Fruit fly (Drosophila melanogaster) whole organism, wandering third instar larva: Measurements from ENCODE around the gene CG43137.

Source experiments
- Abd-B ChIP-seq: fragments of >200 bp; optimal IDR thresholded peaks from 2 replicates; lab custom pipeline; 2017; ENCODE audit warnings: missing biosample characterization, missing genetic modification characterization
- CG32264 ChIP-seq: fragments of 200-800 bp; sonication (Bioruptor generic); optimal IDR thresholded peaks from 2 replicates; lab custom pipeline; 2016; ENCODE audit warnings: missing biosample characterization, missing genetic modification characterization
- CG9705 ChIP-seq: fragments of 200-800 bp; sonication (Bioruptor generic); optimal IDR thresholded peaks from 2 replicates; lab custom pipeline; 2018; ENCODE audit warnings: missing biosample characterization, mild to moderate bottlenecking, missing genetic modification characterization
- CrebA ChIP-seq: fragments of 200-800 bp; sonication (Bioruptor generic); optimal IDR thresholded peaks from 2 replicates; lab custom pipeline; 2016; ENCODE audit warnings: missing biosample characterization, mild to moderate bottlenecking, missing genetic modification characterization, borderline replicate concordance
- Dfd ChIP-seq: fragments of >200 bp; optimal IDR thresholded peaks from 2 replicates; lab custom pipeline; 2017; ENCODE audit warnings: missing biosample characterization, missing genetic modification characterization
- GATAd ChIP-seq: sonication (Bioruptor generic); optimal IDR thresholded peaks from 2 replicates; lab custom pipeline; 2016; ENCODE audit warnings: missing biosample characterization, missing genetic modification characterization
- HLH106 ChIP-seq: fragments of 200-800 bp; optimal IDR thresholded peaks from 3 replicates; lab custom pipeline; 2019; ENCODE audit warnings: missing biosample characterization, mild to moderate bottlenecking, missing genetic modification characterization, moderate library complexity
- Hnf4 ChIP-seq: fragments of 200-800 bp; sonication (Bioruptor generic); optimal IDR thresholded peaks from 2 replicates; lab custom pipeline; 2016; ENCODE audit warnings: missing biosample characterization, mild to moderate bottlenecking, missing genetic modification characterization
- Hr78 ChIP-seq: fragments of >200 bp; optimal IDR thresholded peaks from 2 replicates; lab custom pipeline; 2017; ENCODE audit warnings: missing biosample characterization, missing genetic modification characterization
- Hr83 ChIP-seq: fragments of 200-300 bp; sonication (Bioruptor generic); optimal IDR thresholded peaks from 2 replicates; lab custom pipeline; 2016; ENCODE audit warnings: missing biosample characterization, mild to moderate bottlenecking, missing genetic modification characterization, moderate library complexity; ENCODE audit not compliant: poor library complexity, severe bottlenecking
- Jra ChIP-seq: sonication (Bioruptor generic); optimal IDR thresholded peaks from 2 replicates; lab custom pipeline; 2016; ENCODE audit warnings: missing biosample characterization, missing genetic modification characterization
- Mio ChIP-seq: sonication (Bioruptor generic); optimal IDR thresholded peaks from 2 replicates; lab custom pipeline; 2016; ENCODE audit warnings: missing biosample characterization, missing genetic modification characterization
- Myc ChIP-seq: fragments of >200 bp; optimal IDR thresholded peaks from 2 replicates; lab custom pipeline; 2017
- N ChIP-seq: fragments of >200 bp; optimal IDR thresholded peaks from 2 replicates; lab custom pipeline; 2018; ENCODE audit warnings: missing biosample characterization, missing external identifiers, missing genetic modification characterization
- OdsH ChIP-seq: fragments of 200-800 bp; sonication (Bioruptor generic); optimal IDR thresholded peaks from 2 replicates; lab custom pipeline; 2016; ENCODE audit warnings: missing biosample characterization, mild to moderate bottlenecking, missing genetic modification characterization
- Rel ChIP-seq, 2 experiments: fragments of 200-800 bp; sonication (Bioruptor generic) in 1 of 2; optimal IDR thresholded peaks; 2 replicates in 1 of 2; 3 replicates in 1 of 2; lab custom pipeline; 2016 to 2019; ENCODE audit warnings: mild to moderate bottlenecking in 2 of 2, missing biosample characterization in 2 of 2, missing genetic modification characterization in 2 of 2, moderate library complexity in 1 of 2
- Sp1 ChIP-seq: fragments of 200-800 bp; sonication (Bioruptor generic); optimal IDR thresholded peaks from 3 replicates; lab custom pipeline; 2019; ENCODE audit warnings: missing biosample characterization, mild to moderate bottlenecking, missing genetic modification characterization, moderate library complexity
- Vsx2 ChIP-seq: fragments of 200-300, 225-300 bp; sonication (Bioruptor generic); optimal IDR thresholded peaks from 2 replicates; lab custom pipeline; 2018; ENCODE audit warnings: missing biosample characterization, missing genetic modification characterization; ENCODE audit not compliant: partially characterized antibody
- br ChIP-seq: fragments of 200-800 bp; sonication (Bioruptor generic); optimal IDR thresholded peaks from 2 replicates; lab custom pipeline; 2016; ENCODE audit warnings: missing biosample characterization, missing genetic modification characterization
- brk ChIP-seq: fragments of 200-800 bp; sonication (Bioruptor generic); optimal IDR thresholded peaks from 2 replicates; lab custom pipeline; 2016; ENCODE audit warnings: missing biosample characterization, mild to moderate bottlenecking, missing genetic modification characterization
- dl ChIP-seq, 2 experiments: fragments of 175-275, 200-275 bp in 1 of 2; fragments of 200-275 bp in 1 of 2; sonication (Bioruptor generic); optimal IDR thresholded peaks; lab custom pipeline; 2018; ENCODE audit warnings: mild to moderate bottlenecking in 2 of 2, missing biosample characterization in 2 of 2, missing genetic modification characterization in 2 of 2, moderate library complexity in 2 of 2; ENCODE audit not compliant: partially characterized antibody in 2 of 2, insufficient read depth in 1 of 2
- dmrt93B ChIP-seq: fragments of 200-800 bp; sonication (Bioruptor generic); optimal IDR thresholded peaks from 2 replicates; lab custom pipeline; 2018; ENCODE audit warnings: missing biosample characterization, mild to moderate bottlenecking, missing genetic modification characterization
- ey ChIP-seq: fragments of 200-800 bp; sonication (Bioruptor generic); optimal IDR thresholded peaks from 2 replicates; lab custom pipeline; 2016; ENCODE audit warnings: missing biosample characterization, missing genetic modification characterization
- foxo ChIP-seq, 2 experiments: fragments of 200-800 bp; sonication (Bioruptor generic); optimal IDR thresholded peaks; 2 replicates in 1 of 2; 3 replicates in 1 of 2; lab custom pipeline; 2016 to 2017; ENCODE audit warnings: missing biosample characterization in 2 of 2, missing genetic modification characterization in 2 of 2
- fru ChIP-seq: fragments of 200-800 bp; sonication (Bioruptor generic); optimal IDR thresholded peaks from 3 replicates; lab custom pipeline; 2016; ENCODE audit warnings: missing biosample characterization, mild to moderate bottlenecking, missing genetic modification characterization
- h ChIP-seq: fragments of 200-800 bp; sonication (Bioruptor generic); optimal IDR thresholded peaks from 3 replicates; lab custom pipeline; 2016; ENCODE audit warnings: missing biosample characterization, mild to moderate bottlenecking, missing genetic modification characterization
- jim ChIP-seq: fragments of 175-275, 200-325 bp; sonication (Bioruptor generic); optimal IDR thresholded peaks from 2 replicates; lab custom pipeline; 2016; ENCODE audit warnings: missing biosample characterization, mild to moderate bottlenecking, missing genetic modification characterization
- lola ChIP-seq: fragments of >200 bp; optimal IDR thresholded peaks from 2 replicates; lab custom pipeline; 2017; ENCODE audit warnings: missing biosample characterization, missing genetic modification characterization
- psq ChIP-seq: fragments of 200-800 bp; sonication (Bioruptor generic); optimal IDR thresholded peaks from 3 replicates; lab custom pipeline; 2017; ENCODE audit warnings: missing biosample characterization, mild to moderate bottlenecking, missing genetic modification characterization, moderate library complexity
- rgr ChIP-seq: fragments of 200-800 bp; sonication (Bioruptor generic); optimal IDR thresholded peaks from 3 replicates; lab custom pipeline; 2016; ENCODE audit warnings: missing biosample characterization, mild to moderate bottlenecking, missing genetic modification characterization
- sage ChIP-seq: fragments of 200-800 bp; sonication (Bioruptor generic); optimal IDR thresholded peaks from 2 replicates; lab custom pipeline; 2016; ENCODE audit warnings: missing biosample characterization, mild to moderate bottlenecking, missing genetic modification characterization
- sv ChIP-seq: fragments of 200-800 bp; sonication (Bioruptor generic); optimal IDR thresholded peaks from 3 replicates; lab custom pipeline; 2016; ENCODE audit warnings: missing biosample characterization, missing genetic modification characterization
- tai ChIP-seq: sonication (Bioruptor generic); optimal IDR thresholded peaks from 2 replicates; lab custom pipeline; 2016; ENCODE audit warnings: missing biosample characterization, missing genetic modification characterization
- woc ChIP-seq: sonication (Bioruptor generic); optimal IDR thresholded peaks from 2 replicates; lab custom pipeline; 2016; ENCODE audit warnings: missing biosample characterization, mild to moderate bottlenecking, missing genetic modification characterization

CG43137 gene

dm6 chrX:5839737-5840136, 25.2 kb downstream of the CG43137 start:
- no peak for TF ChIP-seq Jra (GFP tag; lab: Kevin White, UChicago)
- TF ChIP-seq Hr83 = no peak
- TF ChIP-seq Sp1 (GFP tag; lab: Kevin White, UChicago) = no peak
- TF ChIP-seq Vsx2 = no peak
- TF ChIP-seq woc (GFP tag; lab: Kevin White, UChicago) = no peak
- no peak for TF ChIP-seq CG9705
- no peak for TF ChIP-seq rgr
- TF ChIP-seq foxo (GFP tag; optimal IDR thresholded peaks at IDR 0.05; lab: Kevin White, UChicago) = no peak
- no peak for TF ChIP-seq sage (GFP tag; lab: Kevin White, UChicago)
- TF ChIP-seq Mio (GFP tag; lab: Kevin White, UChicago) = no peak
- TF ChIP-seq sv (GFP tag; lab: Kevin White, UChicago) = no peak
- TF ChIP-seq N (GFP tag; lab: Kevin White, UChicago) = no peak

dm6 chrX:5819972-5820371, 45.0 kb downstream of the CG43137 start:
- TF ChIP-seq sage (GFP tag; lab: Kevin White, UChicago) (no peak), Hr83 (no peak), tai (GFP tag; lab: Kevin White, UChicago) (no peak), CG32264 (no peak), CrebA (GFP tag; lab: Kevin White, UChicago) (no peak), brk (no peak), jim (GFP tag; lab: Kevin White, UChicago) (no peak), Abd-B (no peak), HLH106 (tag; lab: Kevin White, UChicago) (peak; percentile 11), h (GFP tag; lab: Kevin White, UChicago) (peak; percentile 2), Mio (GFP tag; lab: Kevin White, UChicago) (no peak), Dfd (no peak), dmrt93B (GFP tag; lab: Kevin White, UChicago) (no peak), ey (GFP tag; lab: Kevin White, UChicago) (no peak), GATAd (GFP tag; lab: Kevin White, UChicago) (no peak), lola (GFP tag; lab: Kevin White, UChicago) (no peak), rgr (no peak), psq (GFP tag; lab: Kevin White, UChicago) (no peak), fru (GFP tag; lab: Kevin White, UChicago) (peak; percentile 1), dl (GFP tag; optimal IDR thresholded peaks at IDR 0.05; lab: Kevin White, UChicago; ENCODE audit: insufficient read depth in 1 of 2, partially characterized antibody in 2 of 2) (no peak), CG9705 (no peak), foxo (GFP tag; optimal IDR thresholded peaks at IDR 0.05; lab: Kevin White, UChicago) (peak in 1 of 2 experiments; percentile 31), OdsH (GFP tag; lab: Kevin White, UChicago) (no peak), Jra (GFP tag; lab: Kevin White, UChicago) (no peak), Rel (GFP tag; optimal IDR thresholded peaks at IDR 0.05; lab: Kevin White, UChicago) (no peak), Rel (tag; optimal IDR thresholded peaks at IDR 0.05; lab: Kevin White, UChicago) (no peak), N (GFP tag; lab: Kevin White, UChicago) (no peak), Hr78 (GFP tag; lab: Kevin White, UChicago) (no peak), Vsx2 (no peak), Sp1 (GFP tag; lab: Kevin White, UChicago) (no peak), br (no peak)
- TF ChIP-seq, all 38 proteins: peak for 4

DNA sequence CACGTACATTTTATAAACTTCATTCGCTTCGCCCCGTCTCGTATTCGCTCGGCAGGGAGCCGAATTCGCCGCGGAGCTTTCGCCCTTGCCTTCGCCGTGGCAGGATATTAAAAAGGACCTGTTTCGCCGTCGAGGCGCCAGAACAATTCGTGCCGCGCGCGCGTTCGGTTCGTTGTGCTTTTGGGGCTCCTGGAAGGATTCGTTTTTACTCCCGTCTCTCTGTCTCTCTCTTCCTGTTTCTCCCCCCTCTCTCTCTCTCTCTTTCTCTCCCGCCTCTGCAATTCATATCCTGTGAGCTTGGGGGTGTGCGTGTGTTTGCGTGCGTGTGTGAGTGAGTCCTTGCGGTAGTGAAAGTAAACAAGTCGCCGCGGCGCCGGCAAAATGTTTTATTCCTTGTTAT, 46.5 kb downstream of the CG43137 start, which contains the start of gene CG15765:
TSS of gene CG15765 (plus strand) at position 132 of the 400 bp plus-strand sequence.
- no peak for TF ChIP-seq woc (GFP tag; lab: Kevin White, UChicago)
- TF ChIP-seq Hr83 = no peak
- TF ChIP-seq Vsx2 = no peak
- TF ChIP-seq GATAd (GFP tag; lab: Kevin White, UChicago) = no peak
- TF ChIP-seq Hnf4 (GFP tag; lab: Kevin White, UChicago) = no peak
- no peak for TF ChIP-seq fru (GFP tag; lab: Kevin White, UChicago)
- no peak for TF ChIP-seq psq (GFP tag; lab: Kevin White, UChicago)
- TF ChIP-seq tai (GFP tag; lab: Kevin White, UChicago) = no peak
- no peak for TF ChIP-seq Abd-B
- no peak for TF ChIP-seq jim (GFP tag; lab: Kevin White, UChicago)
- no peak for TF ChIP-seq rgr
- TF ChIP-seq h (GFP tag; lab: Kevin White, UChicago) = no peak
- TF ChIP-seq, all 38 proteins: peak for 0

DNA sequence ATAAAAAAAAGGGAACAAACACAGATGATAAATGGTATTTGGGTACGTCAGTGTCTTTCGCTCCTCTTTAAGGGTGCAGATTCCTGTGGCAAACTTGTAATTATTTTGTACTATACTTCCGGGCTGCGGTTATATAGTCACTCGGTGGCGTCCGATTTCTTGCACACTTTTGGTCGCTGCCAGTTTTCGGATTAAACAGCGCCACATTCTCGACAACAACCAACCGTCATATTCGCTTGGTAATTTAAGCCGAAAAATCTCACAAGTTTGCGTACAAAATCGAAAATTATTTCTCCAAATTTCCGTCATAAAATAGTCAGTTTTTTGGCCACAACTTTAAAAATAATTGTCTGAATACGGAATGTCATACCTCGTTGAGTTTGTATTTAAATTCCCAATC, 47.8 kb downstream of the CG43137 start:
- no peak for TF ChIP-seq Dfd
- no peak for TF ChIP-seq CG9705
- TF ChIP-seq Myc (lab: Kevin White, UChicago) = peak; percentile 63
- TF ChIP-seq Abd-B = no peak
